Worm (Caenorhabditis elegans) whole organism, L4 larva: Measurements from ENCODE around the gene spv-1.
A peak's percentile ranks its signal among the peaks of the same experiment; 100 is the strongest.

Experiments used
- ZK546.5 ChIP-seq, 2 experiments: sonication (generic microtip); optimal IDR thresholded peaks; 2 replicates each; lab custom pipeline; 2017; ENCODE audit warnings: missing biosample characterization in 2 of 2, missing genetic modification characterization in 2 of 2
- ama-1 ChIP-seq: fragments of 150-350 bp; optimal IDR thresholded peaks from 2 replicates; lab custom pipeline; 2014; ENCODE audit warnings: inconsistent platforms, mixed read lengths
- ces-1 ChIP-seq: fragments of 150-350 bp; sonication (generic microtip); optimal IDR thresholded peaks from 4 replicates; lab custom pipeline; 2014; ENCODE audit warnings: missing biosample characterization, missing genetic modification reagents, missing genetic modification characterization
- egl-43 ChIP-seq: fragments of 200-800 bp; sonication (Bioruptor generic); IDR thresholded peaks from 2 replicates; pipeline ENCODE4 v1.3.6; 2022; ENCODE audit warnings: missing genetic modification reagents, missing genetic modification characterization, missing compliant biosample characterization
- nhr-76 ChIP-seq: fragments of 150-350 bp; optimal IDR thresholded peaks from 2 replicates; lab custom pipeline; 2014; ENCODE audit warnings: missing biosample characterization, missing genetic modification characterization
- nhr-77 ChIP-seq: fragments of 150-350 bp; optimal IDR thresholded peaks from 2 replicates; lab custom pipeline; 2014; ENCODE audit warnings: missing biosample characterization, missing genetic modification characterization
- php-3 ChIP-seq: fragments of 200-800 bp; sonication (Bioruptor generic); IDR thresholded peaks from 2 replicates; pipeline ENCODE4 v1.3.6; 2022; ENCODE audit warnings: missing genetic modification reagents, missing genetic modification characterization, missing compliant biosample characterization
- rbr-2 ChIP-seq: sonication (generic microtip); optimal IDR thresholded peaks from 2 replicates; lab custom pipeline; 2016; ENCODE audit warnings: missing genotype, missing genetic modification characterization, missing compliant biosample characterization
- unc-130 ChIP-seq: sonication (generic microtip); optimal IDR thresholded peaks from 2 replicates; lab custom pipeline; 2016; ENCODE audit warnings: missing genetic modification reagents, missing genetic modification characterization, missing compliant biosample characterization
- ztf-11 ChIP-seq: fragments of 150-350 bp; optimal IDR thresholded peaks from 2 replicates; lab custom pipeline; 2014; ENCODE audit warnings: missing biosample characterization, missing genetic modification characterization

ce11 chrII:7887295-7887694 lies 41.2 kb downstream of the spv-1 start:
- TF ChIP-seq ces-1 (GFP tag; lab: Kevin White, UChicago) (peak; percentile 39), nhr-76 (tag; lab: Kevin White, UChicago) (no peak), ztf-11 (tag; lab: Kevin White, UChicago) (no peak), ama-1 (lab: Kevin White, UChicago) (no peak), rbr-2 (peak; percentile 63), nhr-77 (tag; lab: Kevin White, UChicago) (no peak), unc-130 (GFP tag; lab: Kevin White, UChicago) (no peak), php-3 (GFP tag; lab: Robert Waterston, UW) (no peak), ZK546.5 (tag; optimal IDR thresholded peaks at IDR 0.05; lab: Kevin White, UChicago) (no peak), egl-43 (GFP tag; lab: Robert Waterston, UW) (no peak)
